Worm (Caenorhabditis elegans) whole organism, L1 larva: ENCODE measurements around the gene heh-1.

ENCODE experiments used
- nhr-11 ChIP-seq: fragments of 150-350 bp; optimal IDR thresholded peaks from 2 replicates; lab custom pipeline; 2014; ENCODE audit warnings: missing biosample characterization, missing genetic modification characterization
- snpc-4 ChIP-seq: fragments of 150-350 bp; optimal IDR thresholded peaks from 2 replicates; lab custom pipeline; 2014; ENCODE audit warnings: missing biosample characterization, missing genetic modification characterization

ce11 chrIII:3197904-3198303, 1.4 kb downstream of the heh-1 start:
- no peak for TF ChIP-seq nhr-11 (tag; lab: Kevin White, UChicago)
- TF ChIP-seq snpc-4 (tag; lab: Kevin White, UChicago): no peak
